Fruit fly (Drosophila melanogaster) whole organism: ENCODE results near the gene CG32277.

ENCODE experiments used
- Dll ChIP-seq: fragments of >200 bp; optimal IDR thresholded peaks from 2 replicates; lab custom pipeline; 2017
- psq ChIP-seq: fragments of >200 bp; optimal IDR thresholded peaks from 2 replicates; lab custom pipeline; 2017

dm6 chr3L:3246378-3247129, 41.3 kb upstream of the CG32277 start:
- no peak for TF ChIP-seq psq (lab: Kevin White, UChicago)
- TF ChIP-seq Dll (lab: Kevin White, UChicago) = peak; percentile 69
